Fruit fly (Drosophila melanogaster) Kc167 (cell line): Measurements from ENCODE around the gene CHKov1.

Experiments used
- Myc ChIP-seq: fragments of >200 bp; optimal IDR thresholded peaks from 2 replicates; lab custom pipeline; 2017; ENCODE audit warnings: missing external identifiers
- Sin3A ChIP-seq: fragments of >200 bp; optimal IDR thresholded peaks from 2 replicates; lab custom pipeline; 2018; ENCODE audit warnings: missing external identifiers
- h ChIP-seq: fragments of >200 bp; optimal IDR thresholded peaks from 3 replicates; lab custom pipeline; 2018; ENCODE audit warnings: missing external identifiers
- insv ChIP-seq: fragments of >200 bp; optimal IDR thresholded peaks from 3 replicates; lab custom pipeline; 2018; ENCODE audit warnings: missing external identifiers
- psq ChIP-seq: fragments of >200 bp; optimal IDR thresholded peaks from 2 replicates; lab custom pipeline; 2017; ENCODE audit warnings: missing external identifiers
- ttk ChIP-seq: sonication (Bioruptor generic); optimal IDR thresholded peaks from 2 replicates; lab custom pipeline; 2017; ENCODE audit warnings: missing external identifiers

DNA sequence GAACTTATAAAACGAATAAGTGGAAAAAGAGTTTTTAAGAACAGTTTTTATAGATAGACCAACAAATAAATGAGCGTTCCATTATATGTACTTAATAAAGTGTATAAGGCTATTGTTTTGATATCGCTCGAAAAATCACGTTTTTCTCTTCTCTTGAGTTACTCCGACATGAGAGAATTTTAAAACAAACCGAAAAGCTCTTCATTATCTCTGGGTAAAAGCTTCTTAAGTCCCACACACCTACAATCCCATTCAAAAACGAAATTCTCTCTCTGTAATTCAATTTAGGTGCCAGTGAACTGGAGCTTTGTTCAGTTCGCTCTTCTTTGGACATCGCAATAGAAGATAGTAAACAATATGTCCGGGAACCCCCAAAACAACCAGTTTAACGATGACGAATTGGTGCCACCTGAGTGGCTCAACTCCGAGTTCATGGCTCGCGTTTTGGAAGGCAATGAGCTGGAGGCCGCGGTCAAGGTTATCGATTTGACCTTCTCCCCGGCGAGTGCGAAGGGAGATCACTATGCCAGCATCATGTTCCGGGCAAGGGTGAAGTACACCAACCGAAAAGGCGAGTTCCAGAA, 25.2 kb downstream of the CHKov1 start, which contains the start of gene CG31436:
- TF ChIP-seq psq (lab: Kevin White, UChicago): no peak
- no peak for TF ChIP-seq Sin3A (lab: Kevin White, UChicago)
- no peak for TF ChIP-seq h (lab: Kevin White, UChicago)
- no peak for TF ChIP-seq ttk (lab: Kevin White, UChicago)
- no peak for TF ChIP-seq insv (lab: Kevin White, UChicago)
- TF ChIP-seq Myc (lab: Kevin White, UChicago): no peak
